Fruit fly (Drosophila melanogaster) whole organism: ENCODE results near the gene CG6299.

Experiments used
- CG8478 ChIP-seq: fragments of >200 bp; optimal IDR thresholded peaks from 2 replicates; lab custom pipeline; 2018; ENCODE audit warnings: inconsistent platforms
- Dll ChIP-seq: fragments of >200 bp; optimal IDR thresholded peaks from 2 replicates; lab custom pipeline; 2017
- EcR ChIP-seq, 2 experiments: fragments of >200 bp; optimal IDR thresholded peaks; 2 replicates each; lab custom pipeline; 2017; ENCODE audit warnings: missing biosample characterization in 2 of 2, missing genetic modification characterization in 2 of 2, missing genetic modification reagents in 2 of 2
- pan ChIP-seq: fragments of >200 bp; optimal IDR thresholded peaks from 2 replicates; lab custom pipeline; 2017
- psq ChIP-seq: fragments of >200 bp; optimal IDR thresholded peaks from 2 replicates; lab custom pipeline; 2017
- usp ChIP-seq: fragments of >200 bp; optimal IDR thresholded peaks from 2 replicates; lab custom pipeline; 2017; ENCODE audit warnings: missing biosample characterization, missing genetic modification characterization, mixed read lengths

The CG6299 gene

DNA sequence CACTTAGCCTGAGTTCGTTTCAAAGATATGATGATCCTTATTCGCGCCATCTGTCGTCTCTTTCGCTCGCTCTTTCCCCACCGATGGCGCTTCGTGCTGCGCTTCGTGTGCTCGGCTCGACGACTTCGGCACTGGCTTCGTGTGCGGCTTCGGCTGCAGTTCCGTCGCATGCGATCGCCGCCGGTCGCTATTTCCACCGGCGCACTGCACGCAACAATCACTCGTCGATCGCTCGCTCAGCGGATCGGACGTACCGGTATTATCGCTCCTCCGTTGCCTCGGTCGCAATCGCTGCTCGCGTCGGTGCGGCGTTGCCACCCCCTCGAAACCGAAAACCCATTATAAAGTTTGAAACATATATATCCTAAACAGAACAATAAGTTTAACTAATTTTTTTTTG is 36.3 kb downstream of the CG6299 start:
- TF ChIP-seq Dll (lab: Kevin White, UChicago) (no peak), usp (GFP tag; lab: Kevin White, UChicago) (no peak), CG8478 (lab: Kevin White, UChicago) (no peak), pan (lab: Kevin White, UChicago) (no peak), psq (lab: Kevin White, UChicago) (no peak), EcR (GFP tag; optimal IDR thresholded peaks at IDR 0.05; lab: Kevin White, UChicago) (no peak)

DNA sequence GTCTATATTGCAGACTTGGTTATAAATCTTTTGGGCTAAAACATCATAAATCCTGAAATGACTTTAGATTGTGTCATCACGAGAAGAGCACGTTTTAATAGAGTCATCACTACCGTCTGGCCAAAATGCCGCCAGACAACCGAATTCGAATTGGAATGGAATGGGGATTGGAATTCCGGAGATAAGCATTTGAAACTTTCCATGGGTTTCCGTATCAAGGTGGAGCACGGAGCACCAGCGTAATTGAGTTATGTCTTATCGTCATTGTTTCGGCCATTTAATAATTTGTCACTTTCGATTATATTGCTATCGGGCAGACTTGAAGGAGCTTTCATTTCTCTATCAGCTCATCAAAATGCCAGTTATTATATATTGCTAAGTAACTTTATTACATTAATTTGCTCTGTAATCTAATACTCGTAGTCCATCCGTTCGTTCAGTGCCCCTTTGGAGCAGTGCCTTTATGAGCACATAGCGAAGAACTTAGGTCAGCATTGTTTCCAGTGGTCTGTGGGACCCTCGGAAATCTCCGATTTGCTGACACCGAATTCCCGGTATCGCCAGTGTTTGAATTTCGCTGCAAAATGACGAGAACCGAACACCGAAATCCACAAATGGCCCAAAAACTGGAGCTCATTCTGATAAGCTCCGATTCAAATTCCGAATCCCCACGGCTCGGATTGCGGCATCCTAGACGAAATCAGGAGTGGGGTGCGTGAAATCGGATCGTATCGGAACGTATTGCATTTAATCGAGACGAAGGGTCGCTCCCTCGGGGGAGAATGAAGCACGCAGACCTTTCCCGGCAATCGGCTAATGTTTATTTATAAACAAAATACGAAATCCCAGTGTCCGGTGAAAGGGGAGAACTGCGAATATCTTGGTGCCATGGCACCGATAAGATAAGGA is 37.7 kb downstream of the CG6299 start:
- TF ChIP-seq pan (lab: Kevin White, UChicago) (no peak), usp (GFP tag; lab: Kevin White, UChicago) (no peak), EcR (GFP tag; optimal IDR thresholded peaks at IDR 0.05; lab: Kevin White, UChicago) (no peak), psq (lab: Kevin White, UChicago) (no peak), Dll (lab: Kevin White, UChicago) (no peak), CG8478 (lab: Kevin White, UChicago) (no peak)

DNA sequence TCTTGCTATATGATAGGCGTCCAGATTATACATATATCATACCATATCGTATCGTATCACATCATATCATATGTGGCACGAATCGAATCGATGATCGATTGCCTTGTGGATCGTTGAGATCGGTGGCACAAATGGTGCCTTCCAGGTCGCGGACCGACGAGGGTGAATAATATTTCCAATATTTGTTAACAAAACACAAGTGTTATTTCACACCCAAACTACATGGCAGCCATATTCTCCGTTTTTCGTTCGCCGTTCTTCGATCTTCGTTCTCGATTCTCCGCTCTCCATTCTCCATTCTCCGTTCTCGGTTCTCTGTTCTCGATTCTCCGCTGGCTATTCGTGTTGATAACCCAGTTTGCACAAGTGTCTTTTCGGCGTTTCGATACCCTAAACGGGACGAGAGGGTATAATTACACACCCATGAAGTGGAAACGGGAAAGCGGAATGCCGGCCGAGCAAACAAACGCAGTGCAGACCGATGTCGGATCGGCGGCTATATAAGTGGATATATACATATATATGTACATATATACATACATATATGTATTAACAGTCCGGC is 39.3 kb downstream of the CG6299 start:
- TF ChIP-seq usp (GFP tag; lab: Kevin White, UChicago) (no peak), Dll (lab: Kevin White, UChicago) (no peak), pan (lab: Kevin White, UChicago) (no peak), CG8478 (lab: Kevin White, UChicago) (no peak), psq (lab: Kevin White, UChicago) (no peak), EcR (GFP tag; optimal IDR thresholded peaks at IDR 0.05; lab: Kevin White, UChicago) (no peak)

DNA sequence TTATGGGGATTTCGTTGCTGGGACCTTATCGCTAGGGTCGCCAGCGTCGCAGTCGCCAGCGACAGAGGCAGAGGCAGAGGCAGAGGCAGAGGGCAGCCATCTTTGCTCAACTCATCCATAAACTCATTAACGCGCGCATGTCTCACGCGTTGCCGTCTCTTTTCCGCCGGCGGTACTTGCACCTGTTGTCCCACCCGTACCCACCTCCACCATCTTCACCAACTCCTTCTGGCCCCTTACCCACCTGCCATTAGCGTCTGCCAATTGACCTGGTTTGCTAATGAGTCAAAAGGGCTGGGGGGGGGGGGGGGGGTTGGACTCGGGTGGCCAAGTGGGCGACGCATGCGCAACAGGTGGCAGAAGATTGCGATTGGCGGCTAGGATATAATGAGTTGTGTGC is 40.3 kb downstream of the CG6299 start:
- TF ChIP-seq CG8478 (lab: Kevin White, UChicago) = no peak
- no peak for TF ChIP-seq Dll (lab: Kevin White, UChicago)

DNA sequence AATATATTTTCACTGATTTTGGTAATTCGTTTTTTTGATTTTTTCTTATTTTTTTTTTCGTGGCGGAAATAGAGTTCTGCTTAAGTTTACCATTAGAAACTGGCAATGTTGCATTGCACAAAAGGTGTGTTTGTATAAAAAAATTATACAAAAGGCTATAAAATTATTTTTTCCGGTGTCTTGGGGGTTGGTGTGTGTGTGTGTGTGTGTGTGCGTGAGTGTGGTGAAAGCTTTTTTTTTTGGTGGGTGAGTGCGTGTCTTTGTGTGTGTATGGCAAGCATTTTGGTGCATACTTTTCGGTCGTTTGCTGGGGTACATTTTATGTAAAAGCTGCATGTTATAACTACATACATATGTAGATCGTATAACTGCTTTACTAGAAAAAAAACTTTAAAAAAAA is 48.9 kb downstream of the CG6299 start:
- TF ChIP-seq pan (lab: Kevin White, UChicago) = no peak
- no peak for TF ChIP-seq Dll (lab: Kevin White, UChicago)
- TF ChIP-seq CG8478 (lab: Kevin White, UChicago) = no peak
- no peak for TF ChIP-seq usp (GFP tag; lab: Kevin White, UChicago)
- TF ChIP-seq psq (lab: Kevin White, UChicago) = no peak
- no peak for TF ChIP-seq EcR (GFP tag; optimal IDR thresholded peaks at IDR 0.05; lab: Kevin White, UChicago)
